Worm (Caenorhabditis elegans) whole organism, L2 larva: Measurements from ENCODE around the gene lin-37.

Source experiments
- nhr-6 ChIP-seq: fragments of 150-350 bp; optimal IDR thresholded peaks from 2 replicates; lab custom pipeline; 2014; ENCODE audit warnings: missing biosample characterization, missing genetic modification characterization
- nhr-77 ChIP-seq: fragments of 150-350 bp; optimal IDR thresholded peaks from 2 replicates; lab custom pipeline; 2014; ENCODE audit warnings: missing biosample characterization, missing genetic modification characterization
- snpc-4 ChIP-seq: fragments of 150-350 bp; optimal IDR thresholded peaks from 2 replicates; lab custom pipeline; 2014; ENCODE audit warnings: missing biosample characterization, missing genetic modification characterization
- unc-39 ChIP-seq: fragments of 150-350 bp; optimal IDR thresholded peaks from 2 replicates; lab custom pipeline; 2014; ENCODE audit warnings: missing biosample characterization, missing genetic modification characterization

- TF ChIP-seq unc-39 (tag; lab: Kevin White, UChicago) (no peak), nhr-6 (tag; lab: Kevin White, UChicago) (no peak), nhr-77 (tag; lab: Kevin White, UChicago) (no peak), snpc-4 (tag; lab: Kevin White, UChicago) (no peak)
Observed at ce11 chrIII:7114952-7115488, 42.7 kb upstream of the lin-37 start, which contains the start of gene nhr-10.
